Worm (Caenorhabditis elegans): ENCODE measurements around the gene smf-2.

smf-2 gene

DNA sequence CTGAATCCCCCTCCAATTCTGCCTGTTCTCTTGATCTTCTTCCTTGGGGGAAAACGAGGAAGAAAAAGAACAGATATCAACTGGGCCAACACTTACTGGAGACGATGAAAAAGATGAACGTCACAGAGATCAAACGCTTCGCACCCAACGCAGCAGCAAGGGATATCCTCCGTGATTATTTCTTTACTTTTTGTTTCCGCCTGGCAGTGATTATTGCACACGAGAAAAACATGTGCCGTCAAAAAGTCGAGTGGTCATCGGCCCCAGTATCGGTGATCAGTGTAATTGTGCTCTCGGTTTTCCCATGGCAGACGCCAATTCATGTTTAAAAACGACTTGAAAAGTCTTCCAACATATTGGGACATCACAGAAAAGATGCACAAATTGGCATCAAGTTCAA is 27.0 kb upstream of the smf-2 start:
- TF ChIP-seq ceh-28 (tag; optimal IDR thresholded peaks at IDR 0.05) (peak; percentile 37), mml-1 (tag; optimal IDR thresholded peaks at IDR 0.05) (peak; percentile 64), ztf-4 (tag; optimal IDR thresholded peaks at IDR 0.05) (no peak), ceh-9 (tag; optimal IDR thresholded peaks at IDR 0.05) (no peak), nhr-23 (tag; optimal IDR thresholded peaks at IDR 0.05) (peak; percentile 27), egl-5 (tag; optimal IDR thresholded peaks at IDR 0.05) (peak; percentile 34), pha-4 (tag; optimal IDR thresholded peaks at IDR 0.05) (no peak), ama-1 (optimal IDR thresholded peaks at IDR 0.05) (peak; percentile 71), mdl-1 (tag; optimal IDR thresholded peaks at IDR 0.05) (peak; percentile 83), snpc-4 (tag; optimal IDR thresholded peaks at IDR 0.05) (no peak)

- no peak for TF ChIP-seq nhr-43 (tag; optimal IDR thresholded peaks at IDR 0.05; ENCODE audit: poor library complexity, severe bottlenecking)
- no peak for TF ChIP-seq ztf-11 (tag; optimal IDR thresholded peaks at IDR 0.05)
- peak; percentile 9 for TF ChIP-seq nfya-1 (tag; optimal IDR thresholded peaks at IDR 0.05; ENCODE audit: insufficient read depth)
- peak; percentile 36 for TF ChIP-seq mdl-1 (tag; optimal IDR thresholded peaks at IDR 0.05)
- peak; percentile 15 for TF ChIP-seq hmg-11 (tag; optimal IDR thresholded peaks at IDR 0.05)
- no peak for TF ChIP-seq nhr-25 (tag; optimal IDR thresholded peaks at IDR 0.05)
- TF ChIP-seq lin-39 (tag; optimal IDR thresholded peaks at IDR 0.05) = peak; percentile 66
- no peak for TF ChIP-seq ama-1 (optimal IDR thresholded peaks at IDR 0.05)
- peak; percentile 60 for TF ChIP-seq unc-62 (GFP tag; optimal IDR thresholded peaks at IDR 0.05)
- TF ChIP-seq fkh-10 (GFP tag; optimal IDR thresholded peaks at IDR 0.05) = peak; percentile 85
- TF ChIP-seq pqm-1 (tag; optimal IDR thresholded peaks at IDR 0.05) = no peak
- TF ChIP-seq ceh-16 (tag; optimal IDR thresholded peaks at IDR 0.05) = no peak
Observed at ce11 chrX:6744978-6745377, 26.5 kb upstream of the smf-2 start.

ce11 chrX:6744537-6744936 is 26.0 kb upstream of the smf-2 start:
- no peak for TF ChIP-seq lsy-12 (tag; optimal IDR thresholded peaks at IDR 0.05)
- no peak for TF ChIP-seq ztf-11 (tag; optimal IDR thresholded peaks at IDR 0.05)
- TF ChIP-seq elt-2 (tag; optimal IDR thresholded peaks at IDR 0.05) = peak; percentile 96
- TF ChIP-seq lin-39 (tag; optimal IDR thresholded peaks at IDR 0.05) = no peak
- TF ChIP-seq nhr-11 (tag; optimal IDR thresholded peaks at IDR 0.05) = no peak
- TF ChIP-seq aly-2 (tag; optimal IDR thresholded peaks at IDR 0.05) = no peak
- no peak for TF ChIP-seq unc-39 (tag; optimal IDR thresholded peaks at IDR 0.05)
- TF ChIP-seq jun-1 (tag; optimal IDR thresholded peaks at IDR 0.05) = peak; percentile 78
- TF ChIP-seq nhr-43 (tag; optimal IDR thresholded peaks at IDR 0.05; ENCODE audit: poor library complexity, severe bottlenecking) = peak; percentile 76
- TF ChIP-seq ceh-28 (tag; optimal IDR thresholded peaks at IDR 0.05) = no peak
- TF ChIP-seq sea-2 (GFP tag; optimal IDR thresholded peaks at IDR 0.05) = no peak
- TF ChIP-seq fos-1 (tag; optimal IDR thresholded peaks at IDR 0.05) = peak; percentile 31
- TF ChIP-seq nhr-23 (tag; optimal IDR thresholded peaks at IDR 0.05) = peak; percentile 65
- no peak for TF ChIP-seq fkh-2 (tag; optimal IDR thresholded peaks at IDR 0.05)
- no peak for TF ChIP-seq ceh-82 (tag; optimal IDR thresholded peaks at IDR 0.05)
- no peak for TF ChIP-seq snpc-4 (tag; optimal IDR thresholded peaks at IDR 0.05)
- TF ChIP-seq elt-3 (tag; optimal IDR thresholded peaks at IDR 0.05) = peak in 1 of 3 experiments; percentile 83
- TF ChIP-seq pha-4 (tag; optimal IDR thresholded peaks at IDR 0.05) = peak; percentile 12
- no peak for TF ChIP-seq lin-15B (tag; optimal IDR thresholded peaks at IDR 0.05)
- no peak for TF ChIP-seq nhr-67 (tag; optimal IDR thresholded peaks at IDR 0.05)
- TF ChIP-seq fkh-10 (GFP tag; optimal IDR thresholded peaks at IDR 0.05) = no peak
- no peak for TF ChIP-seq eor-1 (tag; optimal IDR thresholded peaks at IDR 0.05)
- TF ChIP-seq pqm-1 (tag; optimal IDR thresholded peaks at IDR 0.05) = peak; percentile 83
- no peak for TF ChIP-seq ZK546.5 (tag; optimal IDR thresholded peaks at IDR 0.05)
- TF ChIP-seq unc-62 (GFP tag; optimal IDR thresholded peaks at IDR 0.05) = no peak
- TF ChIP-seq nhr-25 (tag; optimal IDR thresholded peaks at IDR 0.05) = no peak
- TF ChIP-seq tbx-2 (tag; optimal IDR thresholded peaks at IDR 0.05) = no peak
- TF ChIP-seq nfya-1 (tag; optimal IDR thresholded peaks at IDR 0.05; ENCODE audit: insufficient read depth) = no peak
- TF ChIP-seq nhr-12 (tag; optimal IDR thresholded peaks at IDR 0.05) = no peak
- peak; percentile 72 for TF ChIP-seq mdl-1 (tag; optimal IDR thresholded peaks at IDR 0.05)
- no peak for TF ChIP-seq zag-1 (tag; optimal IDR thresholded peaks at IDR 0.05)
- TF ChIP-seq ama-1 (optimal IDR thresholded peaks at IDR 0.05) = peak; percentile 37
- no peak for TF ChIP-seq skn-1 (tag; optimal IDR thresholded peaks at IDR 0.05)
- TF ChIP-seq nhr-237 (tag; optimal IDR thresholded peaks at IDR 0.05) = no peak
